Fruit fly (Drosophila melanogaster) whole organism, prepupa: ENCODE measurements around the gene CG9839.
A peak's percentile ranks its signal among the peaks of the same experiment; 100 is the strongest.

Source experiments
- Blimp-1 ChIP-seq: fragments of 200-800 bp; sonication (Bioruptor generic); optimal IDR thresholded peaks from 3 replicates; lab custom pipeline; 2017; ENCODE audit warnings: missing biosample characterization, missing genetic modification characterization, mild to moderate bottlenecking, moderate library complexity, missing genetic modification reagents
- CG10631 ChIP-seq: fragments of 200-800 bp; sonication (Bioruptor generic); optimal IDR thresholded peaks from 2 replicates; lab custom pipeline; 2016; ENCODE audit warnings: missing biosample characterization, missing genetic modification characterization
- CG10669 ChIP-seq: fragments of 200-800 bp; sonication (Bioruptor generic); optimal IDR thresholded peaks from 3 replicates; lab custom pipeline; 2018; ENCODE audit warnings: missing biosample characterization, mild to moderate bottlenecking, missing genetic modification characterization, moderate library complexity
- CG11762 ChIP-seq: fragments of 200-800 bp; sonication (Bioruptor generic); optimal IDR thresholded peaks from 3 replicates; lab custom pipeline; 2016; ENCODE audit warnings: missing biosample characterization, missing genetic modification characterization; ENCODE audit not compliant: insufficient read depth
- CG11902 ChIP-seq: fragments of 200-800 bp; sonication (Bioruptor generic); optimal IDR thresholded peaks from 3 replicates; lab custom pipeline; 2016; ENCODE audit warnings: missing biosample characterization, missing genetic modification characterization
- CG15336 ChIP-seq: fragments of 200-800 bp; sonication (Bioruptor generic); IDR thresholded peaks from 2 replicates; pipeline ENCODE4 v1.3.6; 2022; ENCODE audit warnings: missing biosample characterization, missing genetic modification characterization
- CG1621 ChIP-seq: fragments of 200-800 bp; sonication (Bioruptor generic); optimal IDR thresholded peaks from 3 replicates; lab custom pipeline; 2018; ENCODE audit warnings: missing biosample characterization, mild to moderate bottlenecking, missing genetic modification characterization
- CG16779 ChIP-seq: fragments of 200-800 bp; sonication (Bioruptor generic); optimal IDR thresholded peaks from 3 replicates; lab custom pipeline; 2017; ENCODE audit warnings: missing biosample characterization, mild to moderate bottlenecking, missing genetic modification characterization
- CG3032 ChIP-seq: fragments of 200-800 bp; optimal IDR thresholded peaks from 2 replicates; lab custom pipeline; 2019; ENCODE audit warnings: missing biosample characterization, mild to moderate bottlenecking, missing genetic modification characterization, moderate library complexity
- CG31627 ChIP-seq: fragments of 200-800 bp; sonication (Bioruptor generic); optimal IDR thresholded peaks from 3 replicates; lab custom pipeline; 2016; ENCODE audit warnings: missing biosample characterization, missing genetic modification characterization
- CG32006 ChIP-seq: fragments of 200-800 bp; sonication (Bioruptor generic); optimal IDR thresholded peaks from 3 replicates; lab custom pipeline; 2017; ENCODE audit warnings: missing biosample characterization, mild to moderate bottlenecking, missing genetic modification characterization
- CG34406 ChIP-seq: fragments of 200-800 bp; sonication (Bioruptor generic); optimal IDR thresholded peaks from 3 replicates; lab custom pipeline; 2016; ENCODE audit warnings: missing biosample characterization, missing genetic modification characterization
- CG3919 ChIP-seq: fragments of 200-800 bp; sonication (Bioruptor generic); optimal IDR thresholded peaks from 3 replicates; lab custom pipeline; 2016; ENCODE audit warnings: missing biosample characterization, missing genetic modification characterization
- CG6163 ChIP-seq: fragments of 200-800 bp; sonication (Bioruptor generic); IDR thresholded peaks from 3 replicates; pipeline ENCODE4 v1.3.6; 2022; ENCODE audit warnings: missing biosample characterization, missing genetic modification characterization
- CG6854 ChIP-seq: fragments of 200-800 bp; sonication (Bioruptor generic); optimal IDR thresholded peaks from 2 replicates; lab custom pipeline; 2017; ENCODE audit warnings: missing biosample characterization, mild to moderate bottlenecking, missing genetic modification characterization
- CG7368 ChIP-seq: fragments of 200-800 bp; sonication (Bioruptor generic); optimal IDR thresholded peaks from 3 replicates; lab custom pipeline; 2016; ENCODE audit warnings: missing biosample characterization, missing genetic modification characterization
- CG8119 ChIP-seq: fragments of 200-800 bp; sonication (Bioruptor generic); IDR thresholded peaks from 3 replicates; pipeline ENCODE4 v1.3.6; 2022; ENCODE audit warnings: missing biosample characterization, missing genetic modification characterization
- CG8319 ChIP-seq: fragments of 200-800 bp; sonication (Bioruptor generic); optimal IDR thresholded peaks from 3 replicates; lab custom pipeline; 2016; ENCODE audit warnings: missing biosample characterization, missing genetic modification characterization
- CG8632 ChIP-seq: fragments of 200-800 bp; sonication (Bioruptor generic); optimal IDR thresholded peaks from 3 replicates; lab custom pipeline; 2016; ENCODE audit warnings: missing biosample characterization, missing genetic modification characterization
- CG9139 ChIP-seq: fragments of 200-800 bp; sonication (Bioruptor generic); optimal IDR thresholded peaks from 3 replicates; lab custom pipeline; 2017; ENCODE audit warnings: missing biosample characterization, mild to moderate bottlenecking, missing genetic modification characterization
- Eip75B ChIP-seq: fragments of 200-800 bp; sonication (Bioruptor generic); optimal IDR thresholded peaks from 3 replicates; lab custom pipeline; 2016; ENCODE audit warnings: missing biosample characterization, missing genetic modification characterization
- Eip78C ChIP-seq: fragments of 200-800 bp; sonication (Bioruptor generic); peaks from one replicate; lab custom pipeline; 2016; ENCODE audit warnings: missing biosample characterization, missing genetic modification characterization
- Ets21C ChIP-seq: fragments of 200-800 bp; sonication (Bioruptor generic); optimal IDR thresholded peaks from 3 replicates; lab custom pipeline; 2016; ENCODE audit warnings: missing biosample characterization, missing genetic modification characterization
- Ets96B ChIP-seq: fragments of 200-800 bp; optimal IDR thresholded peaks from 2 replicates; lab custom pipeline; 2019; ENCODE audit warnings: missing biosample characterization, mild to moderate bottlenecking, missing genetic modification characterization, moderate library complexity
- Hr38 ChIP-seq: sonication (Bioruptor generic); optimal IDR thresholded peaks from 2 replicates; lab custom pipeline; 2016; ENCODE audit warnings: missing biosample characterization, missing genetic modification characterization
- Hr4 ChIP-seq: fragments of 200-800 bp; sonication (Bioruptor generic); optimal IDR thresholded peaks from 3 replicates; lab custom pipeline; 2016; ENCODE audit warnings: missing biosample characterization, missing genetic modification characterization
- Lpt ChIP-seq: fragments of 200-800 bp; sonication (Bioruptor generic); optimal IDR thresholded peaks from 3 replicates; lab custom pipeline; 2016; ENCODE audit warnings: missing biosample characterization, missing genetic modification characterization
- OdsH ChIP-seq: fragments of 200-800 bp; sonication (Bioruptor generic); optimal IDR thresholded peaks from 3 replicates; lab custom pipeline; 2016; ENCODE audit warnings: missing biosample characterization, missing genetic modification characterization
- Smox ChIP-seq: fragments of 200-800 bp; sonication (Bioruptor generic); optimal IDR thresholded peaks from 3 replicates; lab custom pipeline; 2016; ENCODE audit warnings: missing biosample characterization, missing genetic modification characterization
- Sox102F ChIP-seq: fragments of 200-800 bp; sonication (Bioruptor generic); optimal IDR thresholded peaks from 2 replicates; lab custom pipeline; 2016; ENCODE audit warnings: missing biosample characterization, mild to moderate bottlenecking, missing genetic modification characterization
- Sox14 ChIP-seq: fragments of 200-800 bp; sonication (Bioruptor generic); optimal IDR thresholded peaks from 3 replicates; lab custom pipeline; 2016; ENCODE audit warnings: missing biosample characterization, missing genetic modification characterization
- Sox15 ChIP-seq: fragments of 200-800 bp; sonication (Bioruptor generic); optimal IDR thresholded peaks from 3 replicates; lab custom pipeline; 2016; ENCODE audit warnings: missing biosample characterization, missing genetic modification characterization
- achi ChIP-seq: fragments of 200-800 bp; sonication (Bioruptor generic); optimal IDR thresholded peaks from 3 replicates; lab custom pipeline; 2016; ENCODE audit warnings: missing biosample characterization, missing genetic modification characterization
- acj6 ChIP-seq: fragments of 200-800 bp; sonication (Bioruptor generic); optimal IDR thresholded peaks from 3 replicates; lab custom pipeline; 2016; ENCODE audit warnings: missing biosample characterization, missing genetic modification characterization
- cyc ChIP-seq: fragments of 200-800 bp; sonication (Bioruptor generic); optimal IDR thresholded peaks from 3 replicates; lab custom pipeline; 2016; ENCODE audit warnings: missing biosample characterization, missing genetic modification characterization
- dsx ChIP-seq: fragments of 200-800 bp; optimal IDR thresholded peaks from 3 replicates; lab custom pipeline; 2019; ENCODE audit warnings: missing biosample characterization, mild to moderate bottlenecking, missing genetic modification characterization, moderate library complexity; ENCODE audit not compliant: poor library complexity, severe bottlenecking
- eg ChIP-seq: fragments of 200-800 bp; sonication (Bioruptor generic); IDR thresholded peaks from 3 replicates; pipeline ENCODE4 v1.3.6; 2022; ENCODE audit warnings: missing biosample characterization, missing genetic modification characterization
- fd59A ChIP-seq: fragments of 200-800 bp; sonication (Bioruptor generic); optimal IDR thresholded peaks from 2 replicates; lab custom pipeline; 2017; ENCODE audit warnings: missing biosample characterization, mild to moderate bottlenecking, missing genetic modification characterization, missing genetic modification reagents
- lz ChIP-seq: fragments of 200-800 bp; sonication (Bioruptor generic); optimal IDR thresholded peaks from 3 replicates; lab custom pipeline; 2016; ENCODE audit warnings: missing biosample characterization, missing genetic modification characterization
- net ChIP-seq: fragments of 200-800 bp; sonication (Bioruptor generic); optimal IDR thresholded peaks from 3 replicates; lab custom pipeline; 2016; ENCODE audit warnings: missing biosample characterization, missing genetic modification characterization
- pdm3 ChIP-seq: fragments of 200-800 bp; sonication (Bioruptor generic); optimal IDR thresholded peaks from 3 replicates; lab custom pipeline; 2016; ENCODE audit warnings: missing biosample characterization, missing genetic modification characterization
- spab ChIP-seq: fragments of 200-800 bp; sonication (Bioruptor generic); optimal IDR thresholded peaks from 2 replicates; lab custom pipeline; 2017; ENCODE audit warnings: missing biosample characterization, mild to moderate bottlenecking, missing genetic modification characterization, missing genetic modification reagents
- svp ChIP-seq: fragments of 200-800 bp; sonication (Bioruptor generic); peaks from one replicate; lab custom pipeline; 2016; ENCODE audit warnings: missing biosample characterization, missing genetic modification characterization
- vri ChIP-seq: fragments of 200-800 bp; sonication (Bioruptor generic); optimal IDR thresholded peaks from 3 replicates; lab custom pipeline; 2016; ENCODE audit warnings: missing biosample characterization, mild to moderate bottlenecking, missing genetic modification characterization

CG9839 gene

DNA sequence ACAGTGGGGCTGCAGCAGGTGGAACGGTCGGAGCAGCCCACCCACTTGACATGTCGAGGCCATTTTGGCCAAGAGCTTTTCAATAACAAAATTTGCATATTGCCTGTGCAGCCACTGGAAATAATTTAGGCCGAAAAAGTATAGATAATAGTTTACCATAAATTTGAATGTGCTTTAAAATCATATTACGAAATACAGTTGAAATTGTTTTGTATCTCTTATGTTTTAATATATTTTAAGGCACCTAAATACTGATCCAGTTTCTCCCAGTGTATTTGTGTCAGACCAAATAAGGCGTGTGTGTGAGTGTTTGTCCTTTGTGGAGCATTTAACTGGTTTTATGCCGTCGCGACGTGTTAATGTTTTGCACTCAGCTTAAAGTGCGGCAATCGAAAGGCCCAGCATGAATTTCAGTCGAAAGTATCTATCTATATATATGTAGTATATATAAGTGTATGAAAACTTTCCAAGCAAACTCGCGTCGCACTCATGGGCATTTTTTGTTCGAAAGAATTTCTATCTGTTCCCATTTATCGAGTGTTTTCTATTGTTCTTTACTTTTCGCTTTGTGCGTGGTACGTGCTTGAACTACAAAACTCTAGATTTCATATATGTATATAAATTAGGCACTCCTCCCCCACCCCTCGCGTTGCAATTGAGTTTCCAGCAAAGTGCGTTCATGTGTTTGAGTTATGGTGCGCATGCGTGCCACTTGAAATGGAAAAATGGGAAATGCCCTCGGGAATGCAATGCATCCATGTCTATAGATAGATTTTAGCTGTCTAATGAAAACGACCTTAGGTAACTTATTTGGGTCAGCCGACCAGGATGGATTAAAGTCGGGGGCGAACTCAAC, 44.0 kb upstream of the CG9839 start (continued):
- TF ChIP-seq Hr38 (GFP tag; lab: Kevin White, UChicago) (no peak), Sox14 (GFP tag; lab: Kevin White, UChicago) (peak; percentile 50), cyc (GFP tag; lab: Kevin White, UChicago) (peak; percentile 54), CG8319 (peak; percentile 23), CG3919 (GFP tag; lab: Kevin White, UChicago) (peak; percentile 68), OdsH (GFP tag; lab: Kevin White, UChicago) (peak; percentile 54), CG1621 (tag; lab: Kevin White, UChicago) (peak; percentile 59), CG7368 (GFP tag; lab: Kevin White, UChicago) (peak; percentile 35), lz (peak; percentile 53), CG31627 (GFP tag; lab: Kevin White, UChicago) (peak; percentile 49), CG32006 (GFP tag; lab: Kevin White, UChicago) (peak; percentile 73), CG9139 (GFP tag; lab: Kevin White, UChicago) (peak; percentile 35), dsx (GFP tag; lab: Kevin White, UChicago) (peak; percentile 42)

- TF ChIP-seq Sox15 (GFP tag; lab: Kevin White, UChicago) (no peak), CG34406 (no peak), eg (GFP tag; lab: Robert Waterston, UW) (no peak)
Observed at dm6 chr3R:8848190-8848589, 42.6 kb upstream of the CG9839 start.

DNA sequence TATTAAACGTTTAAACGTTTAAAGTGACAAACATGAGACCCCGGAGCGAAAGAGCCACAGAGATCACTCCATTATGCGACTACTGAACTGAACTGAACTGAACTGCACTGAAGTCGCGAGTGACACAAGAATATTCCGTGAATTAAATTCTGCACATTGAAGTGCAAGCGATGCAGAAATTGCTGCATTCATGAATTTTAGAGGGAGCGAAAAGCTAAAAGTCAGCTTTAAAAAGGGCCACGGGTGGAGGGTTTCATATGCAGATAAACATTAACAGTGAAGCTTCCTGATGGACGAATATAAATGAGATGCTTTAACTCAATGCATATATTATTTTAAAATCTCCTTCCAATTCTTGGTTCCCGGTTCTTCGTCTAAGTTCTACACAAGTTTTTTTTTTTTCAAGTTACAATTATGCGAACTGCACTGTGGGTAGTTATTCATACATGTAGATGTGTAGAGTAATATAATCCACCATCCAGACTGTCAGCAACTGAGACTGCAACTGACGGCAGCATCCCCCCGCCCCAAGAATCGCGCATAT, 41.6 kb upstream of the CG9839 start:
- TF ChIP-seq CG8319 (peak; percentile 35), Eip75B (peak; percentile 70), Smox (peak; percentile 32), CG8632 (GFP tag; lab: Kevin White, UChicago) (peak; percentile 50), CG16779 (tag; lab: Kevin White, UChicago) (no peak), CG1621 (tag; lab: Kevin White, UChicago) (peak; percentile 46), CG6854 (GFP tag; lab: Kevin White, UChicago) (no peak), fd59A (GFP tag; lab: Kevin White, UChicago) (peak; percentile 44), Sox102F (peak; percentile 50), CG10631 (peak; percentile 72), Sox14 (GFP tag; lab: Kevin White, UChicago) (peak; percentile 42), pdm3 (GFP tag; lab: Kevin White, UChicago) (peak; percentile 66), svp (GFP tag; lab: Kevin White, UChicago) (peak; percentile 79), CG11762 (GFP tag; lab: Kevin White, UChicago) (peak; percentile 22), Lpt (GFP tag; lab: Kevin White, UChicago) (no peak), Ets21C (peak; percentile 29), eg (GFP tag; lab: Robert Waterston, UW) (peak; percentile 56; the same call in 1 of the 3 replicates), Blimp-1 (GFP tag; lab: Kevin White, UChicago) (no peak), vri (no peak), Eip78C (GFP tag; lab: Kevin White, UChicago) (peak; percentile 83), CG32006 (GFP tag; lab: Kevin White, UChicago) (peak; percentile 59), cyc (GFP tag; lab: Kevin White, UChicago) (peak; percentile 36), achi (GFP tag; lab: Kevin White, UChicago) (peak; percentile 60), Hr4 (GFP tag; lab: Kevin White, UChicago) (peak; percentile 51), OdsH (GFP tag; lab: Kevin White, UChicago) (peak; percentile 64), lz (peak; percentile 45), net (GFP tag; lab: Kevin White, UChicago) (peak; percentile 10), CG11902 (GFP tag; lab: Kevin White, UChicago) (peak; percentile 49), CG6163 (GFP tag; lab: Robert Waterston, UW) (peak; percentile 70), CG15336 (GFP tag; lab: Robert Waterston, UW) (peak; percentile 55), Hr38 (GFP tag; lab: Kevin White, UChicago) (no peak), Ets96B (tag; lab: Kevin White, UChicago) (peak; percentile 43), acj6 (GFP tag; lab: Kevin White, UChicago) (peak; percentile 74), CG3919 (GFP tag; lab: Kevin White, UChicago) (peak; percentile 64), spab (GFP tag; lab: Kevin White, UChicago) (peak; percentile 15), CG3032 (tag; lab: Kevin White, UChicago) (peak; percentile 43), CG10669 (GFP tag; lab: Kevin White, UChicago) (peak; percentile 59), CG8119 (GFP tag; lab: Robert Waterston, UW) (peak; percentile 59; the same call in 2 of the 3 replicates)
